Worm (Caenorhabditis elegans): ENCODE data around the gene srbc-66.

Gene srbc-66

ce11 chrV:3579248-3579647 lies 48.7 kb downstream of the srbc-66 start:
- TF ChIP-seq daf-19 (GFP tag; conservative IDR thresholded peaks at IDR 0.05) (no peak), aha-1 (tag) (peak; percentile 98), hmg-1.1 (GFP tag; IDR thresholded peaks at IDR 0.05) (0 out of 2 replicates have a peak, but pooled peaks have one; percentile 16), mxl-3 (GFP tag; optimal IDR thresholded peaks at IDR 0.05) (peak; percentile 46), hif-1 (tag; optimal IDR thresholded peaks at IDR 0.05) (peak in 1 of 2 experiments; percentile 98), ceh-28 (tag; optimal IDR thresholded peaks at IDR 0.05) (no peak), nhr-11 (tag; optimal IDR thresholded peaks at IDR 0.05) (no peak), unc-62 (GFP tag; optimal IDR thresholded peaks at IDR 0.05 in 1 of 2) (peak in 1 of 2 experiments; percentile 92), unc-62 (tag; optimal IDR thresholded peaks at IDR 0.05) (no peak)

ce11 chrV:3579795-3580194 lies 49.3 kb downstream of the srbc-66 start:
- TF ChIP-seq fkh-10 (GFP tag; optimal IDR thresholded peaks at IDR 0.05) (no peak), pqm-1 (tag; optimal IDR thresholded peaks at IDR 0.05) (peak; percentile 55), unc-62 (GFP tag; optimal IDR thresholded peaks at IDR 0.05 in 1 of 2) (no peak), unc-62 (tag; optimal IDR thresholded peaks at IDR 0.05) (no peak), nhr-102 (tag; optimal IDR thresholded peaks at IDR 0.05) (peak; percentile 21), mes-2 (tag; optimal IDR thresholded peaks at IDR 0.05; ENCODE audit: poor library complexity, severe bottlenecking) (peak; percentile 39), hif-1 (tag; optimal IDR thresholded peaks at IDR 0.05) (peak in 1 of 2 experiments; percentile 78), jun-1 (tag; optimal IDR thresholded peaks at IDR 0.05) (no peak), mdl-1 (tag; optimal IDR thresholded peaks at IDR 0.05) (peak; percentile 20 to 55), daf-16 (GFP tag; optimal IDR thresholded peaks at IDR 0.05) (peak in 1 of 2 experiments; percentile 34), daf-16 (tag; optimal IDR thresholded peaks at IDR 0.05) (peak; percentile 72), snpc-4 (tag; optimal IDR thresholded peaks at IDR 0.05) (no peak), vab-7 (GFP tag; IDR thresholded peaks at IDR 0.05) (no peak), tra-1 (GFP tag; IDR thresholded peaks at IDR 0.05) (peak; percentile 34; the same call in 1 of the 2 replicates), lim-7 (GFP tag; IDR thresholded peaks at IDR 0.05) (no peak), zfp-3 (GFP tag; conservative IDR thresholded peaks at IDR 0.05) (0 out of 2 replicates have a peak, but pooled peaks have one; percentile 9), rbr-2 (tag; optimal IDR thresholded peaks at IDR 0.05) (peak; percentile 15), lsy-2 (tag; optimal IDR thresholded peaks at IDR 0.05) (peak in 1 of 2 experiments; percentile 66), ceh-32 (tag; optimal IDR thresholded peaks at IDR 0.05; ENCODE audit: poor library complexity) (no peak), nhr-6 (tag; optimal IDR thresholded peaks at IDR 0.05) (no peak), D1046.2 (GFP tag; IDR thresholded peaks at IDR 0.05) (no peak), hlh-11 (tag; optimal IDR thresholded peaks at IDR 0.05) (peak; percentile 74), dve-1 (tag; optimal IDR thresholded peaks at IDR 0.05; ENCODE audit: insufficient read depth) (peak; percentile 34), dmd-6 (GFP tag; IDR thresholded peaks at IDR 0.05) (peak; percentile 36; the same call in 1 of the 2 replicates), zip-11 (GFP tag; IDR thresholded peaks at IDR 0.05) (no peak), aha-1 (tag) (peak; percentile 85), nhr-28 (tag; optimal IDR thresholded peaks at IDR 0.05) (peak; percentile 81), mep-1 (tag; optimal IDR thresholded peaks at IDR 0.05) (peak; percentile 61), nhr-237 (tag; optimal IDR thresholded peaks at IDR 0.05) (no peak), hmg-1.1 (GFP tag; IDR thresholded peaks at IDR 0.05) (peak; percentile 23; the same call in 1 of the 2 replicates), lin-38 (GFP tag; IDR thresholded peaks at IDR 0.05) (peak; percentile 24; the same call in 1 of the 2 replicates), lin-1 (GFP tag; IDR thresholded peaks at IDR 0.05) (no peak), nhr-111 (GFP tag; optimal IDR thresholded peaks at IDR 0.05) (no peak), egl-27 (tag; optimal IDR thresholded peaks at IDR 0.05) (no peak), egl-43 (GFP tag; IDR thresholded peaks at IDR 0.05) (no peak), lin-13 (GFP tag; optimal IDR thresholded peaks at IDR 0.05) (peak; percentile 82), mxl-3 (GFP tag; optimal IDR thresholded peaks at IDR 0.05) (peak; percentile 18), ctbp-1 (GFP tag; IDR thresholded peaks at IDR 0.05) (no peak), hlh-30 (tag; optimal IDR thresholded peaks at IDR 0.05; ENCODE audit: insufficient read depth) (peak; percentile 70), aly-2 (tag; optimal IDR thresholded peaks at IDR 0.05) (no peak), dpl-1 (GFP tag; optimal IDR thresholded peaks at IDR 0.05) (peak; percentile 66), nhr-48 (tag; optimal IDR thresholded peaks at IDR 0.05) (no peak), dmd-9 (GFP tag; IDR thresholded peaks at IDR 0.05) (no peak), ceh-20 (GFP tag; IDR thresholded peaks at IDR 0.05) (0 out of 2 replicates have a peak, but pooled peaks have one; percentile 10), madf-9 (GFP tag; conservative IDR thresholded peaks at IDR 0.05) (no peak), ceh-62 (tag; optimal IDR thresholded peaks at IDR 0.05) (no peak)
